Worm (Caenorhabditis elegans): Measurements from ENCODE around the gene nex-2.

ce11 chrIII:10379632-10380031 lies 49.4 kb upstream of the nex-2 start:
- TF ChIP-seq ref-1 (GFP tag; conservative IDR thresholded peaks at IDR 0.05) (no peak), T22C8.4 (GFP tag; IDR thresholded peaks at IDR 0.05) (no peak), tab-1 (GFP tag; IDR thresholded peaks at IDR 0.05) (no peak)

Measured in whole organism, midembryonic.